Fruit fly (Drosophila melanogaster) whole organism, prepupa: ENCODE measurements around the gene mEFTs.

Experiments used
- Blimp-1 ChIP-seq: fragments of 200-800 bp; sonication (Bioruptor generic); optimal IDR thresholded peaks from 3 replicates; lab custom pipeline; 2017; ENCODE audit warnings: missing biosample characterization, missing genetic modification characterization, mild to moderate bottlenecking, moderate library complexity, missing genetic modification reagents
- CG11902 ChIP-seq: fragments of 200-800 bp; sonication (Bioruptor generic); optimal IDR thresholded peaks from 3 replicates; lab custom pipeline; 2016; ENCODE audit warnings: missing biosample characterization, missing genetic modification characterization
- CG15336 ChIP-seq: fragments of 200-800 bp; sonication (Bioruptor generic); IDR thresholded peaks from 2 replicates; pipeline ENCODE4 v1.3.6; 2022; ENCODE audit warnings: missing biosample characterization, missing genetic modification characterization
- CG16779 ChIP-seq: fragments of 200-800 bp; sonication (Bioruptor generic); optimal IDR thresholded peaks from 3 replicates; lab custom pipeline; 2017; ENCODE audit warnings: missing biosample characterization, mild to moderate bottlenecking, missing genetic modification characterization
- CG32006 ChIP-seq: fragments of 200-800 bp; sonication (Bioruptor generic); optimal IDR thresholded peaks from 3 replicates; lab custom pipeline; 2017; ENCODE audit warnings: missing biosample characterization, mild to moderate bottlenecking, missing genetic modification characterization
- CG34406 ChIP-seq: fragments of 200-800 bp; sonication (Bioruptor generic); optimal IDR thresholded peaks from 3 replicates; lab custom pipeline; 2016; ENCODE audit warnings: missing biosample characterization, missing genetic modification characterization
- CG3919 ChIP-seq: fragments of 200-800 bp; sonication (Bioruptor generic); optimal IDR thresholded peaks from 3 replicates; lab custom pipeline; 2016; ENCODE audit warnings: missing biosample characterization, missing genetic modification characterization
- CG6276 ChIP-seq: fragments of 200-800 bp; sonication (Bioruptor generic); optimal IDR thresholded peaks from 2 replicates; lab custom pipeline; 2017; ENCODE audit warnings: missing biosample characterization, mild to moderate bottlenecking, missing genetic modification characterization
- CG6808 ChIP-seq: fragments of 200-800 bp; sonication (Bioruptor generic); optimal IDR thresholded peaks from 3 replicates; lab custom pipeline; 2017; ENCODE audit warnings: missing biosample characterization, missing genetic modification characterization, mild to moderate bottlenecking, moderate library complexity, missing genetic modification reagents
- CG6854 ChIP-seq: fragments of 200-800 bp; sonication (Bioruptor generic); optimal IDR thresholded peaks from 2 replicates; lab custom pipeline; 2017; ENCODE audit warnings: missing biosample characterization, mild to moderate bottlenecking, missing genetic modification characterization
- CG7368 ChIP-seq: fragments of 200-800 bp; sonication (Bioruptor generic); optimal IDR thresholded peaks from 3 replicates; lab custom pipeline; 2016; ENCODE audit warnings: missing biosample characterization, missing genetic modification characterization
- CG8632 ChIP-seq: fragments of 200-800 bp; sonication (Bioruptor generic); optimal IDR thresholded peaks from 3 replicates; lab custom pipeline; 2016; ENCODE audit warnings: missing biosample characterization, missing genetic modification characterization
- CG9139 ChIP-seq: fragments of 200-800 bp; sonication (Bioruptor generic); optimal IDR thresholded peaks from 3 replicates; lab custom pipeline; 2017; ENCODE audit warnings: missing biosample characterization, mild to moderate bottlenecking, missing genetic modification characterization
- Eip78C ChIP-seq: fragments of 200-800 bp; sonication (Bioruptor generic); peaks from one replicate; lab custom pipeline; 2016; ENCODE audit warnings: missing biosample characterization, missing genetic modification characterization
- Ets21C ChIP-seq: fragments of 200-800 bp; sonication (Bioruptor generic); optimal IDR thresholded peaks from 3 replicates; lab custom pipeline; 2016; ENCODE audit warnings: missing biosample characterization, missing genetic modification characterization
- Ets96B ChIP-seq: fragments of 200-800 bp; optimal IDR thresholded peaks from 2 replicates; lab custom pipeline; 2019; ENCODE audit warnings: missing biosample characterization, mild to moderate bottlenecking, missing genetic modification characterization, moderate library complexity
- Hr38 ChIP-seq: sonication (Bioruptor generic); optimal IDR thresholded peaks from 2 replicates; lab custom pipeline; 2016; ENCODE audit warnings: missing biosample characterization, missing genetic modification characterization
- Met ChIP-seq: fragments of 200-800 bp; sonication (Bioruptor generic); optimal IDR thresholded peaks from 3 replicates; lab custom pipeline; 2016; ENCODE audit warnings: missing biosample characterization, missing genetic modification characterization
- Smox ChIP-seq: fragments of 200-800 bp; sonication (Bioruptor generic); optimal IDR thresholded peaks from 3 replicates; lab custom pipeline; 2016; ENCODE audit warnings: missing biosample characterization, missing genetic modification characterization
- Sox102F ChIP-seq: fragments of 200-800 bp; sonication (Bioruptor generic); optimal IDR thresholded peaks from 2 replicates; lab custom pipeline; 2016; ENCODE audit warnings: missing biosample characterization, mild to moderate bottlenecking, missing genetic modification characterization
- Sox14 ChIP-seq: fragments of 200-800 bp; sonication (Bioruptor generic); optimal IDR thresholded peaks from 3 replicates; lab custom pipeline; 2016; ENCODE audit warnings: missing biosample characterization, missing genetic modification characterization
- achi ChIP-seq: fragments of 200-800 bp; sonication (Bioruptor generic); optimal IDR thresholded peaks from 3 replicates; lab custom pipeline; 2016; ENCODE audit warnings: missing biosample characterization, missing genetic modification characterization
- dac ChIP-seq: fragments of 200-800 bp; sonication (Bioruptor generic); optimal IDR thresholded peaks from 2 replicates; lab custom pipeline; 2017; ENCODE audit warnings: missing biosample characterization, mild to moderate bottlenecking, missing genetic modification characterization
- dsx ChIP-seq: fragments of 200-800 bp; optimal IDR thresholded peaks from 3 replicates; lab custom pipeline; 2019; ENCODE audit warnings: missing biosample characterization, mild to moderate bottlenecking, missing genetic modification characterization, moderate library complexity; ENCODE audit not compliant: poor library complexity, severe bottlenecking
- esn ChIP-seq: fragments of 200-800 bp; sonication (Bioruptor generic); optimal IDR thresholded peaks from 2 replicates; lab custom pipeline; 2016; ENCODE audit warnings: missing biosample characterization, mild to moderate bottlenecking, missing genetic modification characterization, moderate library complexity
- fd59A ChIP-seq: fragments of 200-800 bp; sonication (Bioruptor generic); optimal IDR thresholded peaks from 2 replicates; lab custom pipeline; 2017; ENCODE audit warnings: missing biosample characterization, mild to moderate bottlenecking, missing genetic modification characterization, missing genetic modification reagents
- fd85E ChIP-seq: fragments of 200-800 bp; sonication (Bioruptor generic); optimal IDR thresholded peaks from 3 replicates; lab custom pipeline; 2016; ENCODE audit warnings: missing biosample characterization, missing genetic modification characterization
- net ChIP-seq: fragments of 200-800 bp; sonication (Bioruptor generic); optimal IDR thresholded peaks from 3 replicates; lab custom pipeline; 2016; ENCODE audit warnings: missing biosample characterization, missing genetic modification characterization
- pdm3 ChIP-seq: fragments of 200-800 bp; sonication (Bioruptor generic); optimal IDR thresholded peaks from 3 replicates; lab custom pipeline; 2016; ENCODE audit warnings: missing biosample characterization, missing genetic modification characterization
- svp ChIP-seq: fragments of 200-800 bp; sonication (Bioruptor generic); peaks from one replicate; lab custom pipeline; 2016; ENCODE audit warnings: missing biosample characterization, missing genetic modification characterization
- topi ChIP-seq: fragments of 200-800 bp; sonication (Bioruptor generic); optimal IDR thresholded peaks from 3 replicates; lab custom pipeline; 2016; ENCODE audit warnings: missing biosample characterization, missing genetic modification characterization

Gene mEFTs

DNA sequence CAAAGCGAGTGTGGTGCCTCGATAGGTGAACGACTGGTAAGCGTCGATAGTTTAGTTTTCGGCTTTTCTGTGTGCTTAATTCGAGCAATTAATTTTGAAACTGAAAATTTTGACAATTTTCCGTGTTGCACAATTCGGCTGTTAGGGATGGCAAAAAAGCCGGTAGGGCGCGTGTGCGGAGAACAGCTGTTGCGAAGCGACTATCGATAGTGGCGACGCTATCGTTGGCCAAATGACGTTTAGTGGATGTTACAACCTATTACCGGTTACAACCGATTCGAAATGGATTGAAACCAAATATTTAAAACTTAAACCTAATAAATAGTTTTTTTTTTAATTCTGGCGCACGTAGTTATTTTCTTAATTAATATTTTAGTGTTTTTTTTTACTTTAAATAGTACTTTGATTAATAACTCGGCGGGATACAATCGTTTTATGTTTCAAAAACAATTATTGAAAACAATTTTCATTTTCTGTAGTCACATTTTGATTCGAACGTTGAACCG is at the start of gene mEFTs, which contains the start of gene Dhc36C:
TSS of gene mEFTs (minus strand) at position 161 of the 506 bp plus-strand sequence.
TSS of gene Dhc36C (plus strand) at position 456 of the 506 bp plus-strand sequence.
- peak; percentile 96 for TF ChIP-seq achi
- no peak for TF ChIP-seq CG32006 (GFP tag; lab: Kevin White, UChicago)
- TF ChIP-seq, all 60 proteins: peak for 1

DNA sequence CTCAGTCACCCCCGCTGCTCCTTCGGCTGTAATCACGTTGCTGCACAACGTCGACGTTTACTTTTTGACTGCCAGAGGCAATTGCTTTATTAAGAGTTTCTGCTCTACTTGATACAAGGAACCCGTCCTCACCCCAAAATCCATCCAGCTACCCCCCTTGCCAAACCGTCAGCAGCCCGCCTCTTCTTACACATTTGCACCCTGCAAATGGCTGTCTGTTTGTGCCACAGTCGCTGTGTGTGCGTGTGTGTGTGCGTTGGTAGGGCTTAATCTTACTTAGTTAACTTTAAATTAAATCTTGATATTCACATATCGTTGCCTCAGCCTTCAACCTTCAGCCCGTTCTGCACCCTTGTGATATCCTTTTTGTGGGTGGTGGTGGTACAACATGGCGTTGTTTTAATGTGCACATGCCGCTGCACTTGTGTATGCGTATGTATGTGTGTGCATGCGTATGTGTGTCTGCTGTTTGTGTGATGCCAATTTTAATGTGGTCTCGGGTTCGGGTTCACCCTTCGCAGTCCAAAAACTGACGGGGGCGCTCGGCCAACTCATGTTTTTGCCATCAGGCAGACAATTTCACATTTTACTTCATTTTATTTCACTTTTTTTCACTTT is 41.9 kb upstream of the mEFTs start:
- TF ChIP-seq CG7368 (GFP tag; lab: Kevin White, UChicago) (no peak), net (GFP tag; lab: Kevin White, UChicago) (no peak), Met (GFP tag; lab: Kevin White, UChicago) (no peak), Sox14 (GFP tag; lab: Kevin White, UChicago) (no peak), Blimp-1 (GFP tag; lab: Kevin White, UChicago) (no peak), CG8632 (GFP tag; lab: Kevin White, UChicago) (no peak), Ets96B (no peak), fd59A (GFP tag; lab: Kevin White, UChicago) (no peak), Smox (GFP tag; lab: Kevin White, UChicago) (no peak), Ets21C (GFP tag; lab: Kevin White, UChicago) (no peak), CG6854 (no peak), topi (GFP tag; lab: Kevin White, UChicago) (no peak), svp (no peak), Hr38 (GFP tag; lab: Kevin White, UChicago) (no peak), CG9139 (no peak), CG15336 (GFP tag; lab: Robert Waterston, UW) (no peak), dsx (GFP tag; lab: Kevin White, UChicago) (no peak)

DNA sequence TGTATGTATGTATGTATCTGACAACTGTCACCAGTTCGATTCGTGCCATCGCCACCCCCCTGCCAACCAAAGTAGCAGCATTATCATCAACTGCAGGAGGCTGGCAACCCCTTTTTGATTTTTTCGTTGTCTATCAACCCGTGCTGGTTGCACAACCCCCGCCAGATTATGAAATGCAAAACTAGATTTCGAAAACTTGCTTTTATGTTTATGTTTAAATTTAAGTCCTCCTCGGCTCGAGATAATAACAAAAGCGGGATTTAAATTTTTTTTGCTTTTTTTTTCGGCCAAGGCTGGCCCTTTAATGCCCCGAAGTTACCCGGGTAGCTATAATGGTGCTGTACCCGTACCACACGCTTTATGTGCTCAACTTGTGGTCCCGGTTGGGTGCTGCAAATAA is 40.2 kb upstream of the mEFTs start:
- TF ChIP-seq dac (GFP tag; lab: Kevin White, UChicago) (no peak), CG7368 (GFP tag; lab: Kevin White, UChicago) (no peak), CG34406 (GFP tag; lab: Kevin White, UChicago) (no peak), CG3919 (GFP tag; lab: Kevin White, UChicago) (no peak), svp (no peak), Hr38 (GFP tag; lab: Kevin White, UChicago) (no peak), Blimp-1 (GFP tag; lab: Kevin White, UChicago) (no peak), CG11902 (no peak), pdm3 (no peak), CG16779 (tag; lab: Kevin White, UChicago) (no peak), CG6276 (GFP tag; lab: Kevin White, UChicago) (no peak), topi (GFP tag; lab: Kevin White, UChicago) (no peak), Sox102F (no peak)

DNA sequence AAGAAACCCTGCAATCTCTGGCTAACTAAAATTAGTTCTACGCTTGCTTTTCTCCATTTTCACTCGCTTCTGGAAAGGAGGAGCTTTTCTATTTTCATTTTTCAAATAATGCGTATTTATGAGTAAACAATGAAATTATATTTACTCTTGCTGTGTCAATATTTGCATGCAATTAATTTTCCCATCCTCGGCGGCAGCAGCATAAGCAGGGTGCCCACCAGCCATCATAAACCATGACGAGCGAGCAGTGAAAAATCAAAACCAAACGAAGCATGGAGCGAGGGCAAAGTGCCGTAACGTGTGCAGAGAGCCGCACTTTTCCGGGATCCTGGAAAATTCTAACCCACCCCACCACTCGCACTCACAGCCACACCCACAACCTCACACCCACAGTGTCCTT is 32.9 kb upstream of the mEFTs start:
- no peak for TF ChIP-seq CG6808 (GFP tag; lab: Kevin White, UChicago)
- no peak for TF ChIP-seq achi
- no peak for TF ChIP-seq fd85E (GFP tag; lab: Kevin White, UChicago)
- no peak for TF ChIP-seq Eip78C (GFP tag; lab: Kevin White, UChicago)
- no peak for TF ChIP-seq Hr38 (GFP tag; lab: Kevin White, UChicago)

DNA sequence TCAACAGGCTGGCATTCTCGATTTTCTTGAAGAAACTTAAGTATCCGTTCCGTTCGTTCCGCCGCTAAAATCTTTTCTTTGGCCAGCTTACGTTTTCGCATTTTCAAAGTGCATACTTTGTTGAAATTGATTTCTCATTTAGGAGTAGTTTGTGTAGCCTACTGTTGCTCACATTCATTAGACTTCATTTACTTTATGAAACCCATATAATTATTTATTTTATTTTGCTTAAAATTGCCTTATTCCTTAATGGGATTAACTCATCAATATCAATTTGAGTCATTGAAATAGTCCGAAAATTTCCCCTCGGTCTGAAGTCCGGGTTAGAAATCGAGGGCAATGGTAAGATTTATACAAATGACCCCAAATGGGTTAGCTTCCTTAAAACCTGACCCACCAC is 31.2 kb upstream of the mEFTs start, which contains the start of gene CG15145:
TSS of gene CG15145 (minus strand) at position 101 of the 400 bp plus-strand sequence.
- no peak for TF ChIP-seq net (GFP tag; lab: Kevin White, UChicago)
- TF ChIP-seq esn = no peak
- TF ChIP-seq Sox102F = no peak
